Worm (Caenorhabditis elegans) whole organism, L4/young adult: ENCODE results near the gene npp-18.

Experiments
- dao-5 ChIP-seq: sonication (generic microtip); optimal IDR thresholded peaks from 2 replicates; lab custom pipeline; 2016; ENCODE audit warnings: missing genotype, missing genetic modification characterization, moderate library complexity, missing compliant biosample characterization
- him-1 ChIP-seq: sonication (generic microtip); optimal IDR thresholded peaks from 2 replicates; lab custom pipeline; 2016; ENCODE audit warnings: missing genotype, missing genetic modification reagents, missing genetic modification characterization, missing compliant biosample characterization

DNA sequence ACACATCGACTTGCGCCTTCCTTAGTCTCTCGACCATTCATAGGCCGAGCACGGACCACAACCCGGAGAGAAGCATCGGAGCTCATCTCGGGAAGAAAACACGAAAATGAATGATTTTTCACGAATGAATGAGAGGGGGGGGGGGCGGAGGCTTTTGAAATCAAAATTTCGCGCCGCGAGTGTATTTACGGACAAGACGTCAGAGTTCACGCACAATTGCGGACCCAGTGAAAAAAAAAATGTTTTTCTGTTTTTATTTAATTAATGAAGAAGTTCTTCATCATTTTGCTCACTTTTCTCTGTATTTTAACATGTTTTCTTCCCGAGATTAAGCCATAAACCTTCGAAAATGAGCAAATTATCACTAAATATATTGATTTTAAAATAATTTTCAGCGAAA is 10.5 kb downstream of the npp-18 start, which contains the start of the genes klp-19 and slc-36.1:
- TF ChIP-seq him-1 (no peak), dao-5 (no peak)
